Worm (Caenorhabditis elegans) whole organism, mixed stage, embryonic: ENCODE results near the gene pro-1.

ENCODE experiments used
- M03D4.4 ChIP-seq: sonication (generic microtip); optimal IDR thresholded peaks from 2 replicates; lab custom pipeline; 2017; ENCODE audit warnings: mild to moderate bottlenecking, missing genetic modification characterization, missing compliant biosample characterization
- bed-3 ChIP-seq: fragments of 200-800 bp; sonication (Bioruptor generic); optimal IDR thresholded peaks from 3 replicates; lab custom pipeline; 2018; ENCODE audit warnings: mild to moderate bottlenecking, missing genetic modification characterization, moderate library complexity, missing compliant biosample characterization
- blmp-1 ChIP-seq: fragments of 150-350 bp; optimal IDR thresholded peaks from 2 replicates; lab custom pipeline; 2014; ENCODE audit warnings: missing biosample characterization, missing genetic modification characterization
- ceh-39 ChIP-seq: fragments of 150-350 bp; optimal IDR thresholded peaks from 2 replicates; lab custom pipeline; 2014; ENCODE audit warnings: missing biosample characterization, missing genetic modification characterization
- ceh-43 ChIP-seq: fragments of 200-800 bp; sonication (Bioruptor generic); optimal IDR thresholded peaks from 2 replicates; lab custom pipeline; 2018; ENCODE audit warnings: mild to moderate bottlenecking, missing genetic modification characterization, moderate library complexity, missing compliant biosample characterization
- ceh-83 ChIP-seq: fragments of 200-800 bp; sonication (Bioruptor generic); optimal IDR thresholded peaks from 2 replicates; lab custom pipeline; 2018; ENCODE audit warnings: mild to moderate bottlenecking, missing genetic modification characterization, missing compliant biosample characterization
- ces-1 ChIP-seq: fragments of 150-350 bp; optimal IDR thresholded peaks from 2 replicates; lab custom pipeline; 2014; ENCODE audit warnings: missing biosample characterization, missing genetic modification reagents, missing genetic modification characterization
- cnd-1 ChIP-seq: fragments of 200-800 bp; sonication (Bioruptor generic); optimal IDR thresholded peaks from 2 replicates; lab custom pipeline; 2018; ENCODE audit warnings: mild to moderate bottlenecking, missing genetic modification characterization, missing compliant biosample characterization
- drap-1 ChIP-seq: fragments of 200-800 bp; sonication (Bioruptor generic); optimal IDR thresholded peaks from 3 replicates; lab custom pipeline; 2018; ENCODE audit warnings: mild to moderate bottlenecking, missing genetic modification characterization, missing compliant biosample characterization
- elt-1 ChIP-seq: sonication (generic microtip); optimal IDR thresholded peaks from 2 replicates; lab custom pipeline; 2017; ENCODE audit warnings: missing genetic modification characterization, mild to moderate bottlenecking, missing compliant biosample characterization, antibody characterized with exemption, moderate library complexity, borderline replicate concordance; ENCODE audit not compliant: insufficient read depth
- elt-3 ChIP-seq: fragments of 150-350 bp; optimal IDR thresholded peaks from 2 replicates; lab custom pipeline; 2014; ENCODE audit warnings: missing biosample characterization, missing genetic modification characterization
- flh-1 ChIP-seq: fragments of 200-800 bp; sonication (Bioruptor generic); optimal IDR thresholded peaks from 2 replicates; lab custom pipeline; 2018; ENCODE audit warnings: mild to moderate bottlenecking, missing genetic modification characterization, moderate library complexity, missing compliant biosample characterization
- ham-2 ChIP-seq: fragments of 200-800 bp; sonication (Bioruptor generic); optimal IDR thresholded peaks from 2 replicates; lab custom pipeline; 2018; ENCODE audit warnings: mild to moderate bottlenecking, missing genetic modification characterization, missing compliant biosample characterization
- hlh-1 ChIP-seq: fragments of 150-350 bp; optimal IDR thresholded peaks from 2 replicates; lab custom pipeline; 2014; ENCODE audit warnings: missing biosample characterization, missing genetic modification reagents, missing genetic modification characterization
- lin-13 ChIP-seq: fragments of 150-350 bp; optimal IDR thresholded peaks from 2 replicates; lab custom pipeline; 2014; ENCODE audit warnings: missing biosample characterization, missing genetic modification characterization
- lin-32 ChIP-seq: fragments of 200-800 bp; sonication (Bioruptor generic); optimal IDR thresholded peaks from 2 replicates; lab custom pipeline; 2018; ENCODE audit warnings: mild to moderate bottlenecking, missing genetic modification characterization, missing compliant biosample characterization
- lsy-2 ChIP-seq: fragments of 150-350 bp; optimal IDR thresholded peaks from 2 replicates; lab custom pipeline; 2014; ENCODE audit warnings: missing biosample characterization, missing genetic modification characterization
- mab-5 ChIP-seq: fragments of 150-350 bp; optimal IDR thresholded peaks from 2 replicates; lab custom pipeline; 2014; ENCODE audit warnings: missing biosample characterization, missing genetic modification characterization
- mep-1 ChIP-seq: fragments of 150-350 bp; optimal IDR thresholded peaks from 2 replicates; lab custom pipeline; 2017; ENCODE audit warnings: missing biosample characterization, missing genetic modification reagents, missing genetic modification characterization, inconsistent platforms
- mls-2 ChIP-seq: sonication (generic microtip); optimal IDR thresholded peaks from 2 replicates; lab custom pipeline; 2016; ENCODE audit warnings: mild to moderate bottlenecking, missing genetic modification characterization, moderate library complexity, missing compliant biosample characterization
- nhr-12 ChIP-seq: fragments of 150-350 bp; optimal IDR thresholded peaks from 2 replicates; lab custom pipeline; 2014; ENCODE audit warnings: missing biosample characterization, missing genetic modification characterization
- nhr-2 ChIP-seq: fragments of 150-350 bp; optimal IDR thresholded peaks from 2 replicates; lab custom pipeline; 2014; ENCODE audit warnings: missing biosample characterization, missing genetic modification characterization
- nhr-237 ChIP-seq: fragments of 150-350 bp; optimal IDR thresholded peaks from 2 replicates; lab custom pipeline; 2014; ENCODE audit warnings: missing biosample characterization, missing genetic modification characterization
- nhr-28 ChIP-seq: fragments of 150-350 bp; optimal IDR thresholded peaks from 2 replicates; lab custom pipeline; 2014; ENCODE audit warnings: missing biosample characterization, missing genetic modification characterization
- nhr-76 ChIP-seq: sonication (generic microtip); optimal IDR thresholded peaks from 2 replicates; lab custom pipeline; 2017; ENCODE audit warnings: missing biosample characterization, missing genetic modification characterization
- pha-4 ChIP-seq: fragments of 150-350 bp; optimal IDR thresholded peaks from 2 replicates; lab custom pipeline; 2018; ENCODE audit warnings: missing biosample characterization, missing genetic modification reagents, missing genetic modification characterization
- sem-2 ChIP-seq: fragments of 200-800 bp; sonication (Bioruptor generic); optimal IDR thresholded peaks from 2 replicates; lab custom pipeline; 2018; ENCODE audit warnings: mild to moderate bottlenecking, missing genetic modification characterization, missing compliant biosample characterization
- snpc-4 ChIP-seq: fragments of 150-350 bp; optimal IDR thresholded peaks from 2 replicates; lab custom pipeline; 2014; ENCODE audit warnings: missing biosample characterization, missing genetic modification characterization
- sptf-1 ChIP-seq: sonication (generic microtip); optimal IDR thresholded peaks from 2 replicates; lab custom pipeline; 2017; ENCODE audit warnings: mild to moderate bottlenecking, missing genetic modification characterization, moderate library complexity, missing compliant biosample characterization
- tbx-8 ChIP-seq: fragments of 200-800 bp; sonication (Bioruptor generic); optimal IDR thresholded peaks from 2 replicates; lab custom pipeline; 2018; ENCODE audit warnings: mild to moderate bottlenecking, missing genetic modification characterization, moderate library complexity, missing compliant biosample characterization
- unc-120 ChIP-seq: sonication (generic microtip); optimal IDR thresholded peaks from 2 replicates; lab custom pipeline; 2017; ENCODE audit warnings: missing genetic modification characterization, missing compliant biosample characterization; ENCODE audit not compliant: poor library complexity, severe bottlenecking
- unc-39 ChIP-seq: fragments of 150-350 bp; optimal IDR thresholded peaks from 2 replicates; lab custom pipeline; 2014; ENCODE audit warnings: missing biosample characterization, missing genetic modification characterization
- unc-62 ChIP-seq: fragments of 150-350 bp; optimal IDR thresholded peaks from 2 replicates; lab custom pipeline; 2014; ENCODE audit warnings: missing biosample characterization, missing genetic modification reagents, missing genetic modification characterization
- zip-8 ChIP-seq: fragments of 150-350 bp; optimal IDR thresholded peaks from 2 replicates; lab custom pipeline; 2014; ENCODE audit warnings: missing biosample characterization, missing genetic modification characterization
- ztf-11 ChIP-seq: fragments of 150-350 bp; optimal IDR thresholded peaks from 2 replicates; lab custom pipeline; 2014; ENCODE audit warnings: missing biosample characterization, missing genetic modification characterization

Gene pro-1

ce11 chrII:10541923-10542486, at the start of gene pro-1:
pro-1 (minus strand) TSS chrII:10541996.
- no peak for TF ChIP-seq nhr-76 (tag; lab: Kevin White, UChicago)
- TF ChIP-seq ztf-11 (tag; lab: Kevin White, UChicago) = peak; percentile 16
- peak; percentile 14 for TF ChIP-seq sem-2
- peak; percentile 52 for TF ChIP-seq nhr-237 (tag; lab: Kevin White, UChicago)
- peak; percentile 77 for TF ChIP-seq sptf-1 (tag; lab: Kevin White, UChicago)
- TF ChIP-seq blmp-1 (tag; lab: Kevin White, UChicago) = no peak
- TF ChIP-seq lin-32 (GFP tag; lab: Kevin White, UChicago) = no peak
- TF ChIP-seq mep-1 (tag; lab: Kevin White, UChicago) = peak; percentile 21
- peak; percentile 46 for TF ChIP-seq ces-1 (GFP tag; lab: Kevin White, UChicago)
- peak; percentile 55 for TF ChIP-seq lsy-2
- no peak for TF ChIP-seq nhr-12
- no peak for TF ChIP-seq flh-1
- no peak for TF ChIP-seq mab-5
- TF ChIP-seq unc-39 (tag; lab: Kevin White, UChicago) = no peak
- TF ChIP-seq unc-62 = peak; percentile 41
- TF ChIP-seq zip-8 (tag; lab: Kevin White, UChicago) = no peak
- TF ChIP-seq hlh-1 (tag; lab: Kevin White, UChicago) = no peak
- TF ChIP-seq M03D4.4 = peak; percentile 45
- TF ChIP-seq mls-2 (tag; lab: Kevin White, UChicago) = no peak
- TF ChIP-seq ceh-43 (GFP tag; lab: Kevin White, UChicago) = no peak
- TF ChIP-seq pha-4 (tag; lab: Kevin White, UChicago) = peak; percentile 5
- TF ChIP-seq tbx-8 (GFP tag; lab: Kevin White, UChicago) = no peak
- no peak for TF ChIP-seq nhr-28 (tag; lab: Kevin White, UChicago)
- TF ChIP-seq snpc-4 = no peak
- TF ChIP-seq nhr-2 = no peak
- peak; percentile 43 for TF ChIP-seq ceh-83 (GFP tag; lab: Kevin White, UChicago)
- peak; percentile 27 for TF ChIP-seq bed-3 (GFP tag; lab: Kevin White, UChicago)
- TF ChIP-seq lin-13 (tag; lab: Kevin White, UChicago) = no peak
- TF ChIP-seq elt-3 (tag; lab: Kevin White, UChicago) = no peak
- peak; percentile 57 for TF ChIP-seq ceh-39 (tag; lab: Kevin White, UChicago)
- no peak for TF ChIP-seq drap-1 (GFP tag; lab: Kevin White, UChicago)
- no peak for TF ChIP-seq unc-120
- TF ChIP-seq cnd-1 (tag; lab: Kevin White, UChicago) = no peak
- no peak for TF ChIP-seq elt-1 (tag; lab: Kevin White, UChicago)
- TF ChIP-seq ham-2 (GFP tag; lab: Kevin White, UChicago) = no peak

ce11 chrII:10587742-10588141, 45.9 kb upstream of the pro-1 start, which contains the start of gene crn-3:
crn-3 (plus strand) TSS chrII:10588042.
- TF ChIP-seq snpc-4 = no peak
- no peak for TF ChIP-seq blmp-1 (tag; lab: Kevin White, UChicago)
- TF ChIP-seq nhr-28 (tag; lab: Kevin White, UChicago) = no peak
- no peak for TF ChIP-seq cnd-1 (tag; lab: Kevin White, UChicago)
- TF ChIP-seq unc-62 = no peak

- TF ChIP-seq nhr-2 = no peak
- no peak for TF ChIP-seq ces-1 (GFP tag; lab: Kevin White, UChicago)
- no peak for TF ChIP-seq nhr-237 (tag; lab: Kevin White, UChicago)
- no peak for TF ChIP-seq bed-3 (GFP tag; lab: Kevin White, UChicago)
Measured at ce11 chrII:10584036-10584435, 42.2 kb upstream of the pro-1 start, which contains the start of gene algn-9. algn-9 (plus strand) TSS chrII:10584336.

- TF ChIP-seq lin-13 (tag; lab: Kevin White, UChicago) (no peak), flh-1 (no peak), lin-32 (GFP tag; lab: Kevin White, UChicago) (no peak), ztf-11 (tag; lab: Kevin White, UChicago) (no peak), blmp-1 (tag; lab: Kevin White, UChicago) (no peak), ceh-83 (GFP tag; lab: Kevin White, UChicago) (no peak), elt-1 (tag; lab: Kevin White, UChicago) (no peak), nhr-76 (tag; lab: Kevin White, UChicago) (no peak), nhr-28 (tag; lab: Kevin White, UChicago) (no peak), mep-1 (tag; lab: Kevin White, UChicago) (no peak), mls-2 (tag; lab: Kevin White, UChicago) (no peak), cnd-1 (tag; lab: Kevin White, UChicago) (no peak)
Measured at ce11 chrII:10582318-10582717, 40.5 kb upstream of the pro-1 start, which contains the start of gene mrps-22. mrps-22 (plus strand) TSS chrII:10582618.
